Worm (Caenorhabditis elegans) whole organism, L4 larva: ENCODE data around the gene dmsr-5.

Experiments
- F10B5.3 ChIP-seq: sonication (generic microtip); optimal IDR thresholded peaks from 2 replicates; lab custom pipeline; 2016; ENCODE audit warnings: mild to moderate bottlenecking, missing genetic modification characterization, missing compliant biosample characterization
- F37D6.2 ChIP-seq: sonication (generic microtip); optimal IDR thresholded peaks from 2 replicates; lab custom pipeline; 2016; ENCODE audit warnings: mild to moderate bottlenecking, missing genetic modification characterization, missing compliant biosample characterization
- T26A8.4 ChIP-seq: fragments of 200-800 bp; sonication (Bioruptor generic); IDR thresholded peaks from 2 replicates; pipeline ENCODE4 v1.3.6; 2022; ENCODE audit warnings: missing genetic modification characterization, missing compliant biosample characterization
- Y105C5A.15 ChIP-seq: fragments of 200-800 bp; sonication (Bioruptor generic); IDR thresholded peaks from 2 replicates; pipeline ENCODE4 v1.3.6; 2022; ENCODE audit warnings: missing genetic modification characterization, missing compliant biosample characterization
- Y48G9A.11 ChIP-seq: fragments of 200-800 bp; sonication (Bioruptor generic); IDR thresholded peaks from 2 replicates; pipeline ENCODE4 v1.3.6; 2022; ENCODE audit warnings: missing genetic modification reagents, missing genetic modification characterization, missing compliant biosample characterization
- ZK546.5 ChIP-seq, 2 experiments: sonication (generic microtip); optimal IDR thresholded peaks; 2 replicates each; lab custom pipeline; 2017; ENCODE audit warnings: missing biosample characterization in 2 of 2, missing genetic modification characterization in 2 of 2
- aha-1 ChIP-seq: fragments of 150-350 bp; peaks from one replicate; lab custom pipeline; 2014; ENCODE audit warnings: missing biosample characterization, missing genetic modification characterization
- aly-2 ChIP-seq: sonication (generic microtip); optimal IDR thresholded peaks from 2 replicates; lab custom pipeline; 2018; ENCODE audit warnings: missing biosample characterization, missing genetic modification characterization
- attf-4 ChIP-seq: sonication (generic microtip); optimal IDR thresholded peaks from 3 replicates; lab custom pipeline; 2017; ENCODE audit warnings: missing biosample characterization, missing genetic modification characterization
- ceh-44 ChIP-seq: fragments of 200-800 bp; sonication (Bioruptor generic); IDR thresholded peaks from 2 replicates; pipeline ENCODE4 v1.3.6; 2022; ENCODE audit warnings: missing genetic modification reagents, missing genetic modification characterization, missing compliant biosample characterization
- ceh-62 ChIP-seq: sonication (generic microtip); optimal IDR thresholded peaks from 2 replicates; lab custom pipeline; 2017; ENCODE audit warnings: missing biosample characterization, missing genetic modification characterization
- cey-2 ChIP-seq: sonication (generic microtip); optimal IDR thresholded peaks from 3 replicates; lab custom pipeline; 2017; ENCODE audit warnings: missing genetic modification characterization, mild to moderate bottlenecking, missing compliant biosample characterization, antibody characterized with exemption, borderline replicate concordance; ENCODE audit not compliant: insufficient read depth
- ctbp-1 ChIP-seq: fragments of 200-800 bp; sonication (Bioruptor generic); IDR thresholded peaks from 2 replicates; pipeline ENCODE4 v1.3.6; 2022; ENCODE audit warnings: missing genetic modification reagents, missing genetic modification characterization, missing compliant biosample characterization
- daf-8 ChIP-seq: fragments of 200-800 bp; sonication (Bioruptor generic); IDR thresholded peaks from 2 replicates; pipeline ENCODE4 v1.3.6; 2022; ENCODE audit warnings: missing genetic modification characterization, missing compliant biosample characterization
- dmd-6 ChIP-seq: fragments of 200-800 bp; sonication (Bioruptor generic); IDR thresholded peaks from 2 replicates; pipeline ENCODE4 v1.3.6; 2022; ENCODE audit warnings: missing genetic modification reagents, missing genetic modification characterization, missing compliant biosample characterization
- dmd-8 ChIP-seq: fragments of 200-800 bp; sonication (Bioruptor generic); IDR thresholded peaks from 2 replicates; pipeline ENCODE4 v1.3.6; 2022; ENCODE audit warnings: missing genetic modification characterization, missing compliant biosample characterization
- dmd-9 ChIP-seq: fragments of 200-800 bp; sonication (Bioruptor generic); IDR thresholded peaks from 2 replicates; pipeline ENCODE4 v1.3.6; 2022; ENCODE audit warnings: missing genetic modification reagents, missing genetic modification characterization, missing compliant biosample characterization
- dpl-1 ChIP-seq: fragments of 150-350 bp; optimal IDR thresholded peaks from 2 replicates; lab custom pipeline; 2014; ENCODE audit warnings: missing biosample characterization, missing genetic modification reagents, missing genetic modification characterization
- duxl-1 ChIP-seq: sonication (generic microtip); optimal IDR thresholded peaks from 2 replicates; lab custom pipeline; 2016; ENCODE audit warnings: mild to moderate bottlenecking, missing genetic modification characterization, moderate library complexity, missing compliant biosample characterization; ENCODE audit not compliant: poor library complexity
- egl-43 ChIP-seq: fragments of 200-800 bp; sonication (Bioruptor generic); IDR thresholded peaks from 2 replicates; pipeline ENCODE4 v1.3.6; 2022; ENCODE audit warnings: missing genetic modification reagents, missing genetic modification characterization, missing compliant biosample characterization
- fos-1 ChIP-seq: fragments of 150-350 bp; optimal IDR thresholded peaks from 2 replicates; lab custom pipeline; 2014; ENCODE audit warnings: missing biosample characterization, missing genetic modification characterization
- hlh-30 ChIP-seq: sonication (generic microtip); optimal IDR thresholded peaks from 2 replicates; lab custom pipeline; 2017; ENCODE audit warnings: antibody characterized with exemption, mild to moderate bottlenecking, missing genetic modification characterization, missing compliant biosample characterization; ENCODE audit not compliant: insufficient read depth
- hmg-1.1 ChIP-seq: fragments of 200-800 bp; sonication (Bioruptor generic); IDR thresholded peaks from 2 replicates; pipeline ENCODE4 v1.3.6; 2022; ENCODE audit warnings: missing genetic modification reagents, missing genetic modification characterization, missing compliant biosample characterization
- lin-13 ChIP-seq: fragments of 150-350 bp; optimal IDR thresholded peaks from 2 replicates; lab custom pipeline; 2014; ENCODE audit warnings: missing biosample characterization, missing genetic modification reagents, missing genetic modification characterization
- lin-15B ChIP-seq: fragments of 150-350 bp; sonication (generic microtip); optimal IDR thresholded peaks from 3 replicates; lab custom pipeline; 2014; ENCODE audit warnings: missing biosample characterization, missing genetic modification characterization
- lin-39 ChIP-seq: fragments of 150-350 bp; optimal IDR thresholded peaks from 2 replicates; lab custom pipeline; 2014; ENCODE audit warnings: missing biosample characterization, missing genetic modification reagents, missing genetic modification characterization
- lir-3 ChIP-seq: sonication (generic microtip); optimal IDR thresholded peaks from 2 replicates; lab custom pipeline; 2016; ENCODE audit warnings: mild to moderate bottlenecking, missing genetic modification characterization, missing compliant biosample characterization
- mxl-2 ChIP-seq: fragments of 200-800 bp; sonication (Bioruptor generic); conservative IDR thresholded peaks from 2 replicates; pipeline ENCODE4 v1.3.6; 2022; ENCODE audit warnings: missing genetic modification reagents, missing genetic modification characterization, missing compliant biosample characterization
- nhr-237 ChIP-seq: sonication (generic microtip); optimal IDR thresholded peaks from 2 replicates; lab custom pipeline; 2017; ENCODE audit warnings: missing biosample characterization, missing genetic modification characterization
- nhr-25 ChIP-seq: sonication (generic microtip); optimal IDR thresholded peaks from 2 replicates; lab custom pipeline; 2017; ENCODE audit warnings: missing genetic modification characterization, mild to moderate bottlenecking, missing compliant biosample characterization, antibody characterized with exemption, moderate library complexity, borderline replicate concordance; ENCODE audit not compliant: insufficient read depth
- php-3 ChIP-seq: fragments of 200-800 bp; sonication (Bioruptor generic); IDR thresholded peaks from 2 replicates; pipeline ENCODE4 v1.3.6; 2022; ENCODE audit warnings: missing genetic modification reagents, missing genetic modification characterization, missing compliant biosample characterization
- sdz-12 ChIP-seq: fragments of 200-800 bp; sonication (Bioruptor generic); optimal IDR thresholded peaks from 2 replicates; lab custom pipeline; 2018; ENCODE audit warnings: mild to moderate bottlenecking, missing genetic modification characterization, missing compliant biosample characterization
- set-16 ChIP-seq: fragments of 200-800 bp; sonication (Bioruptor generic); IDR thresholded peaks from 2 replicates; pipeline ENCODE4 v1.3.6; 2022; ENCODE audit warnings: missing genetic modification reagents, missing genetic modification characterization, missing compliant biosample characterization
- skn-1 ChIP-seq: fragments of 150-350 bp; optimal IDR thresholded peaks from 2 replicates; lab custom pipeline; 2014; ENCODE audit warnings: missing biosample characterization, missing genetic modification characterization
- snpc-1.2 ChIP-seq: fragments of 200-800 bp; sonication (Bioruptor generic); IDR thresholded peaks from 2 replicates; pipeline ENCODE4 v1.3.6; 2022; ENCODE audit warnings: missing genetic modification reagents, missing genetic modification characterization, missing compliant biosample characterization
- tag-97 ChIP-seq: fragments of 200-800 bp; sonication (Bioruptor generic); IDR thresholded peaks from 2 replicates; pipeline ENCODE4 v1.3.6; 2022; ENCODE audit warnings: missing genetic modification characterization, missing compliant biosample characterization
- unc-62 ChIP-seq, 3 experiments: fragments of 150-350 bp in 1 of 3; sonication (generic microtip); optimal IDR thresholded peaks in 2 of 3; peaks in 1 of 3; 1 replicate in 1 of 3; 2 replicates in 2 of 3; lab custom pipeline; 2014 to 2017; ENCODE audit warnings: missing biosample characterization in 3 of 3, missing genetic modification characterization in 3 of 3, missing genetic modification reagents in 3 of 3, missing genotype in 1 of 3
- vab-7 ChIP-seq: fragments of 200-800 bp; sonication (Bioruptor generic); IDR thresholded peaks from 2 replicates; pipeline ENCODE4 v1.3.6; 2022; ENCODE audit warnings: missing genetic modification reagents, missing genetic modification characterization, missing compliant biosample characterization
- zfp-3 ChIP-seq: fragments of 200-800 bp; sonication (Bioruptor generic); conservative IDR thresholded peaks from 2 replicates; pipeline ENCODE4 v1.3.6; 2022; ENCODE audit warnings: missing genetic modification reagents, missing genetic modification characterization, missing compliant biosample characterization
- ztf-7 ChIP-seq: fragments of 150-350 bp; optimal IDR thresholded peaks from 2 replicates; lab custom pipeline; 2014; ENCODE audit warnings: missing biosample characterization, missing genetic modification characterization

The dmsr-5 gene

ce11 chrIII:10983153-10983552 lies 11.9 kb downstream of the dmsr-5 start, which contains the start of gene col-92:
TSS of gene col-92 (minus strand) at chrIII:10983253.
- TF ChIP-seq zfp-3 (GFP tag; lab: Robert Waterston, UW) (no peak), Y105C5A.15 (no peak), ctbp-1 (GFP tag; lab: Robert Waterston, UW) (no peak), dmd-9 (GFP tag; lab: Robert Waterston, UW) (no peak), php-3 (GFP tag; lab: Robert Waterston, UW) (no peak), aly-2 (tag; lab: Kevin White, UChicago) (no peak), dmd-6 (GFP tag; lab: Robert Waterston, UW) (no peak), aha-1 (tag; lab: Kevin White, UChicago) (peak; percentile 15)

ce11 chrIII:10981555-10981954 lies 13.5 kb downstream of the dmsr-5 start:
- no peak for TF ChIP-seq hlh-30 (tag; lab: Kevin White, UChicago)
- TF ChIP-seq T26A8.4 (GFP tag; lab: Robert Waterston, UW) = peak; percentile 10; the same call in 1 of the 2 replicates
- TF ChIP-seq unc-62 (GFP tag; optimal IDR thresholded peaks at IDR 0.05 in 1 of 2; lab: Kevin White, UChicago) = peak in 1 of 2 experiments; percentile 96
- TF ChIP-seq unc-62 (tag; optimal IDR thresholded peaks at IDR 0.05; lab: Kevin White, UChicago) = no peak

DNA sequence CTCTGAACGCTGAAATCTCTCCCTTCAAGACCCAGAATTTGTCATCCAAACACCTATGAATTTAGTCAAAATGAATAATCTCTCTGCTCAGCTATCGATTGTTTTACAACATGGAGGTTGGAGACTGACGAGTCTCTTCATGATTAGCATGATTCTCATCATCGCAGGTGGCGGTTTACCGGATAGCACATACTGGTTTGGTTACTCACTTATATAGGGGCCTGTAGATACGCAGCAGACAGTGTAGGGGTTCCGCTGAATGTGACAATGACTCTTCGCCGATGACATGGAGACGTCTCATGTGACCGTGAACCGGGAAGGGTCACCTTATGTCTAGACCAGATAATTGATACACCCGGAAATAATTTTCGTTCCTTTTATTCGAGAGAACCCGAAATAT lies 18.5 kb downstream of the dmsr-5 start:
- no peak for TF ChIP-seq tag-97 (GFP tag; lab: Robert Waterston, UW)
- TF ChIP-seq sdz-12 (GFP tag; lab: Kevin White, UChicago) = no peak
- no peak for TF ChIP-seq Y105C5A.15
- TF ChIP-seq lin-15B (tag; lab: Kevin White, UChicago) = no peak
- TF ChIP-seq lin-13 (GFP tag; lab: Kevin White, UChicago) = no peak
- TF ChIP-seq fos-1 (tag; lab: Kevin White, UChicago) = no peak
- TF ChIP-seq F37D6.2 = no peak
- no peak for TF ChIP-seq ztf-7 (tag; lab: Kevin White, UChicago)
- TF ChIP-seq skn-1 (tag; lab: Kevin White, UChicago) = no peak
- no peak for TF ChIP-seq ZK546.5 (tag; optimal IDR thresholded peaks at IDR 0.05; lab: Kevin White, UChicago)
- TF ChIP-seq dmd-8 (GFP tag; lab: Robert Waterston, UW) = no peak
- no peak for TF ChIP-seq daf-8 (GFP tag; lab: Robert Waterston, UW)
- no peak for TF ChIP-seq aha-1 (tag; lab: Kevin White, UChicago)
- TF ChIP-seq dpl-1 (GFP tag; lab: Kevin White, UChicago) = no peak
- TF ChIP-seq vab-7 (GFP tag; lab: Robert Waterston, UW) = no peak
- TF ChIP-seq Y48G9A.11 (GFP tag; lab: Robert Waterston, UW) = no peak
- no peak for TF ChIP-seq nhr-25 (tag; lab: Kevin White, UChicago)
- TF ChIP-seq lir-3 = no peak
- no peak for TF ChIP-seq F10B5.3 (tag; lab: Kevin White, UChicago)
- no peak for TF ChIP-seq egl-43 (GFP tag; lab: Robert Waterston, UW)

DNA sequence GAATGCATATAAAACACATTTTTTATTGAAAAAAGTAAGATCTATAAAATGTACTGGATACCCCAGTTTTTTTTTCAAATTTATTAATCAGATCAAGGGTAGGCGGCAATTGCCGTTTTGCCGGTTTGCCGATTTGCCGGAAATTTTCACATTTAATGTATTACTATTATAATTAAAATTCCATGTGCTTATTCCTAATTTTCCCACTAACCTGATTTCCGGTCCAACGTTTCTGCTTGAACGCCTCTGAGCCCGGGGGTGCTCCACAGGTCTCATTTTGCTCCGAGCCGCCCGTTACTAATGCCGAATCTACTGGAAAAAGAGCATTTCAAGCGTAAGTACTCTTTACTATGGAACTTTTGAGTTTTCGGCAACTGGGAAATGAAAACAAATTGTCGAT lies 25.4 kb downstream of the dmsr-5 start, which contains the start of gene dhc-4:
Gene dhc-4 (plus strand): TSS at position 301 of the 400 bp plus-strand sequence.
- no peak for TF ChIP-seq cey-2 (tag; lab: Kevin White, UChicago)
- TF ChIP-seq attf-4 (tag; lab: Kevin White, UChicago) = no peak
- TF ChIP-seq snpc-1.2 (GFP tag; lab: Robert Waterston, UW) = no peak
- TF ChIP-seq ceh-44 (GFP tag; lab: Robert Waterston, UW) = no peak
- TF ChIP-seq hmg-1.1 (GFP tag; lab: Robert Waterston, UW) = no peak
- no peak for TF ChIP-seq set-16 (GFP tag; lab: Robert Waterston, UW)
- no peak for TF ChIP-seq ceh-62 (tag; lab: Kevin White, UChicago)
- no peak for TF ChIP-seq duxl-1
- TF ChIP-seq mxl-2 (GFP tag; lab: Robert Waterston, UW) = no peak
- TF ChIP-seq lin-39 (tag; lab: Kevin White, UChicago) = no peak
- TF ChIP-seq nhr-237 (tag; lab: Kevin White, UChicago) = no peak
